Worm (Caenorhabditis elegans) whole organism, L2 larva: ENCODE measurements around the gene dct-12.

ENCODE experiments used
- nhr-25 ChIP-seq: fragments of 150-350 bp; sonication (generic microtip); optimal IDR thresholded peaks from 3 replicates; lab custom pipeline; 2014; ENCODE audit warnings: missing biosample characterization, missing genetic modification characterization
- snpc-4 ChIP-seq: fragments of 150-350 bp; optimal IDR thresholded peaks from 2 replicates; lab custom pipeline; 2014; ENCODE audit warnings: missing biosample characterization, missing genetic modification characterization

ce11 chrII:12414805-12415204, 17.5 kb downstream of the dct-12 start, which contains the start of gene Y57A10C.11:
- TF ChIP-seq nhr-25 (tag; lab: Kevin White, UChicago) (no peak), snpc-4 (tag; lab: Kevin White, UChicago) (no peak)
